Worm (Caenorhabditis elegans) whole organism, L1 larva: ENCODE results near the gene nhr-135.

Experiments
- C16A3.4 ChIP-seq: fragments of 150-350 bp; optimal IDR thresholded peaks from 2 replicates; lab custom pipeline; 2014; ENCODE audit warnings: missing biosample characterization, missing genetic modification characterization
- ama-1 ChIP-seq: fragments of 150-350 bp; optimal IDR thresholded peaks from 2 replicates; lab custom pipeline; 2014
- elt-3 ChIP-seq, 6 experiments: fragments of 150-350 bp in 1 of 6; sonication (generic microtip); optimal IDR thresholded peaks; 2 replicates each; lab custom pipeline; 2017 to 2018; ENCODE audit warnings: missing biosample characterization in 6 of 6, missing genetic modification characterization in 6 of 6, inconsistent platforms in 1 of 6
- fkh-10 ChIP-seq: sonication (generic microtip); optimal IDR thresholded peaks from 2 replicates; lab custom pipeline; 2017; ENCODE audit warnings: missing biosample characterization, missing genetic modification reagents, missing genetic modification characterization
- fkh-4 ChIP-seq: sonication (generic microtip); optimal IDR thresholded peaks from 2 replicates; lab custom pipeline; 2016; ENCODE audit warnings: missing compliant biosample characterization, missing genetic modification characterization, borderline replicate concordance
- fkh-8 ChIP-seq: sonication (generic microtip); optimal IDR thresholded peaks from 2 replicates; lab custom pipeline; 2016; ENCODE audit warnings: mild to moderate bottlenecking, missing genetic modification characterization, missing compliant biosample characterization
- lin-13 ChIP-seq: fragments of 150-350 bp; optimal IDR thresholded peaks from 2 replicates; lab custom pipeline; 2014; ENCODE audit warnings: missing biosample characterization, missing genetic modification reagents, missing genetic modification characterization
- lsy-2 ChIP-seq, 2 experiments: fragments of 150-350 bp; optimal IDR thresholded peaks; 2 replicates each; lab custom pipeline; 2014; ENCODE audit warnings: missing biosample characterization in 2 of 2, missing genetic modification characterization in 2 of 2
- mdl-1 ChIP-seq, 2 experiments: fragments of 150-350 bp; optimal IDR thresholded peaks; 2 replicates each; lab custom pipeline; 2014 to 2017; ENCODE audit warnings: missing biosample characterization in 2 of 2, missing genetic modification characterization in 2 of 2, inconsistent platforms in 1 of 2
- nhr-12 ChIP-seq: sonication (generic microtip); optimal IDR thresholded peaks from 2 replicates; lab custom pipeline; 2017; ENCODE audit warnings: missing biosample characterization, missing genetic modification characterization
- rnt-1 ChIP-seq: sonication (generic microtip); optimal IDR thresholded peaks from 2 replicates; lab custom pipeline; 2016; ENCODE audit warnings: mild to moderate bottlenecking, missing genetic modification characterization, moderate library complexity, missing compliant biosample characterization
- skn-1 ChIP-seq: fragments of 150-350 bp; optimal IDR thresholded peaks from 2 replicates; lab custom pipeline; 2014; ENCODE audit warnings: missing biosample characterization, missing genetic modification characterization
- tbx-2 ChIP-seq: sonication (generic microtip); optimal IDR thresholded peaks from 2 replicates; lab custom pipeline; 2016; ENCODE audit warnings: missing genetic modification characterization, missing compliant biosample characterization
- zag-1 ChIP-seq: fragments of 150-350 bp; optimal IDR thresholded peaks from 2 replicates; lab custom pipeline; 2014; ENCODE audit warnings: missing biosample characterization, missing genetic modification characterization

DNA sequence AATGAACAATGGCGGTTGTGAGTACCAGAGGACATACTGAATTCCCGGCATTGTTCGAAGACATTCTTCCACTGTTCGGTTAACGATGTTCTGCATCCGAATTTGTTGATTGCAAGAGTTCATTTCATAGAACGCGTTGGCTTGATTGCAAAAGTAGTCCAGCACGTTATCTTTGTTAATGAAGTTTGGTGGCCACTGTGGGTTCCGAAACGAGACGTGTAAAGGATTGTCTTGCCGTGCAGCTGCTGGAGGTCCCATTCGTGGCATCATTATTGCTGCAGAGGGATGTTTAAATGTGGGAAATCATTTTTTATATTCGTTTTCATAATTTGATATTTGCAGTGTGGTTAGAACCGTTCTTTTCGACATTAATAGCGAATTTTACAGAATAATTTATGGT, 34.2 kb downstream of the nhr-135 start, which contains the start of gene mdt-6:
- no peak for TF ChIP-seq ama-1 (lab: Kevin White, UChicago)
- TF ChIP-seq nhr-12 = no peak
- TF ChIP-seq skn-1 = no peak
- TF ChIP-seq zag-1 (tag; lab: Kevin White, UChicago) = no peak
- no peak for TF ChIP-seq fkh-8 (tag; lab: Kevin White, UChicago)
- TF ChIP-seq rnt-1 (tag; lab: Kevin White, UChicago) = no peak
- no peak for TF ChIP-seq tbx-2
- no peak for TF ChIP-seq lsy-2 (tag; optimal IDR thresholded peaks at IDR 0.05; lab: Kevin White, UChicago)
- TF ChIP-seq elt-3 (tag; optimal IDR thresholded peaks at IDR 0.05; lab: Kevin White, UChicago) = no peak
- no peak for TF ChIP-seq mdl-1 (tag; optimal IDR thresholded peaks at IDR 0.05; lab: Kevin White, UChicago)
- no peak for TF ChIP-seq lin-13 (GFP tag; lab: Kevin White, UChicago)
- TF ChIP-seq fkh-10 (GFP tag; lab: Kevin White, UChicago) = no peak
- TF ChIP-seq fkh-4 (tag; lab: Kevin White, UChicago) = no peak
- no peak for TF ChIP-seq C16A3.4 (tag; lab: Kevin White, UChicago)
